Worm (Caenorhabditis elegans): ENCODE measurements around the gene cyld-1.

DNA sequence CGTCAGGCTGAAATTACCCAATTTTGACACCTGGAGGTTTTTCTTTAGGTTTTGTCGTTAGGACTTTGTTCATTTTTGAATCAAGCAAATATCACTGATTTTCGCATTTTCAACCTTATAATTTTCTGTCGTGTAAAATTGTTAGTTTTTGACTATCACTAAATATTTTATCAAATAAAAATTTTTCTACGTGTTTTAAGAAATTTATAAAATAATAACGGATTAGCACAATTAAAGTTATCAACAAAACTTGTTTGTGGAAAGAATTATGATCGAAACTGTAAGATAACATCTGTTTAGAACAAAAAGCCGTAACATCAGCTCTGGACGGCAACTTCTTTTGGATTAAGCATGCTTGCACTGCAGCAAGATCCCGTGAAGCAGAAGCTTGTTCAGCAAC lies 12.4 kb upstream of the cyld-1 start, which contains the start of gene cbp-2:
- no peak for TF ChIP-seq fkh-3 (tag; optimal IDR thresholded peaks at IDR 0.05)
- TF ChIP-seq chd-7 (tag; optimal IDR thresholded peaks at IDR 0.05), result no peak
- TF ChIP-seq nhr-179 (tag; optimal IDR thresholded peaks at IDR 0.05), result no peak
- no peak for TF ChIP-seq hmg-1.2 (GFP tag; IDR thresholded peaks at IDR 0.05)
- TF ChIP-seq unc-62 (GFP tag; optimal IDR thresholded peaks at IDR 0.05), result no peak
- no peak for TF ChIP-seq ekl-4 (GFP tag; IDR thresholded peaks at IDR 0.05)
